Fruit fly (Drosophila melanogaster): ENCODE results near the gene nero.

The nero gene

DNA sequence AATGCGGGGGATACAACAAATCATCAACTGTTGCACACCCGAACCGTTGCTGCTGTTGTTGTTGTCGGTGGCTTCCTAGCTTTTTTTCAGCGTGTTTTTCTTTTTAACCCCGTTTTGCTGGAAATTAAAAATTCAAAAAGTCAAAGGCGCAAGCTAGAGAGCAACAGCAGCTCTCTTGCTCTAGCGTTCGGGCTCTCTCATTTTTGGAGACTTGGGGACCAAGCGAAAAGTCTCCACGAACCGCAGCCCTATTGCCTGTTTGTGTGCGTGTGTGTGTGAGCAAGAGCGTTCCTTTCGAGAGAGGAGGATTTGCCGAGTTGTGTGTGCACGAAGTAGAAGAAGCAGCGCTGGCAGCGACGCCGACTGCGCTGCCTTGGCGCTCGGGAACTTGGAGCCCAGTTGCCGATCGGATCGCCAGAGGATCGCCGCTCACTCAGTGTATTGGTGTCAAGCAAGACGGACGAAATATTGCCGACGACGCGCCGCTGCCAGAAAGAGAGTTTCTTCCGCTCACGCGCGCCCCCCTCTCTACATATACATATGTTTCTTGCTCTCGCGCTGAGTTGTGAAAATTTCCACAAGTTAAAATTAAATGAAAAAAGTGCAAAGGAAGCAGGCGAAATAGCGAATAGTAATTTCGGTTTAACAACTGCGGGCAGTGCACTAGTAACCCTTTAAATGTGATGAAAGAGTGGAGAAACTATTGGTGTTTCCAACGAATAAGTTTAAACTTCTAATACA is 22.6 kb downstream of the nero start (continued):
- TF ChIP-seq Nf-YA (GFP tag; IDR thresholded peaks at IDR 0.05) (0 out of 2 replicates have a peak, but pooled peaks have one; percentile 9), ato (GFP tag; IDR thresholded peaks at IDR 0.05; ENCODE audit: partially characterized antibody) (0 out of 2 replicates have a peak, but pooled peaks have one; percentile 18), chm (GFP tag; IDR thresholded peaks at IDR 0.05) (peak; percentile 69), CG17385 (GFP tag; optimal IDR thresholded peaks at IDR 0.05) (peak; percentile 90), NFAT (GFP tag; IDR thresholded peaks at IDR 0.05) (peak; percentile 70), Dbx (GFP tag; IDR thresholded peaks at IDR 0.05) (peak; percentile 29; the same call in 1 of the 3 replicates), lov (optimal IDR thresholded peaks at IDR 0.05) (no peak), lov (GFP tag; IDR thresholded peaks at IDR 0.05) (peak; percentile 59; the same call in 1 of the 3 replicates), CG1603 (tag; optimal IDR thresholded peaks at IDR 0.05) (peak; percentile 15), ci (GFP tag; IDR thresholded peaks at IDR 0.05) (peak; percentile 70; the same call in 2 of the 3 replicates), CG12769 (tag; optimal IDR thresholded peaks at IDR 0.05) (peak; percentile 59), D (optimal IDR thresholded peaks at IDR 0.05) (peak; percentile 36), D (GFP tag; optimal IDR thresholded peaks at IDR 0.05) (no peak), unc-4 (GFP tag; IDR thresholded peaks at IDR 0.05; ENCODE audit: partially characterized antibody) (0 out of 2 replicates have a peak, but pooled peaks have one; percentile 16), chinmo (GFP tag; IDR thresholded peaks at IDR 0.05; ENCODE audit: partially characterized antibody) (peak; percentile 63; the same call in 1 of the 4 replicates), hkb (optimal IDR thresholded peaks at IDR 0.05) (no peak), hkb (GFP tag; IDR thresholded peaks at IDR 0.05) (peak; percentile 60; the same call in 1 of the 2 replicates), onecut (GFP tag; IDR thresholded peaks at IDR 0.05) (0 out of 2 replicates have a peak, but pooled peaks have one; percentile 21), mirr (GFP tag; optimal IDR thresholded peaks at IDR 0.05) (peak; percentile 5), tna (GFP tag; IDR thresholded peaks at IDR 0.05; ENCODE audit: partially characterized antibody) (0 out of 2 replicates have a peak, but pooled peaks have one; percentile 11), tll (GFP tag; optimal IDR thresholded peaks at IDR 0.05) (peak in 1 of 2 experiments; percentile 11), pfk (GFP tag; optimal IDR thresholded peaks at IDR 0.05) (peak; percentile 13), Med (GFP tag) (peak; percentile 80), CG2199 (GFP tag; IDR thresholded peaks at IDR 0.05) (peak; percentile 45; the same call in 2 of the 3 replicates), bbx (GFP tag; IDR thresholded peaks at IDR 0.05; ENCODE audit: partially characterized antibody) (0 out of 2 replicates have a peak, but pooled peaks have one; percentile 9), CG6689 (GFP tag; IDR thresholded peaks at IDR 0.05) (peak; percentile 23; the same call in 1 of the 2 replicates), Dip3 (GFP tag; optimal IDR thresholded peaks at IDR 0.05) (peak; percentile 21), CG32532 (GFP tag; IDR thresholded peaks at IDR 0.05) (0 out of 2 replicates have a peak, but pooled peaks have one; percentile 41), nom (GFP tag; optimal IDR thresholded peaks at IDR 0.05) (peak; percentile 78), Atf6 (GFP tag; IDR thresholded peaks at IDR 0.05) (0 out of 2 replicates have a peak, but pooled peaks have one; percentile 11), CG32767 (GFP tag; IDR thresholded peaks at IDR 0.05) (no peak), CG12942 (GFP tag; optimal IDR thresholded peaks at IDR 0.05) (no peak), CG11696 (GFP tag; IDR thresholded peaks at IDR 0.05) (peak; percentile 80), rib (GFP tag; IDR thresholded peaks at IDR 0.05) (0 out of 2 replicates have a peak, but pooled peaks have one; percentile 15), Bgb (GFP tag; IDR thresholded peaks at IDR 0.05; ENCODE audit: partially characterized antibody) (peak; percentile 35; the same call in 1 of the 2 replicates), crol (GFP tag; IDR thresholded peaks at IDR 0.05) (peak; percentile 89), CG15514 (GFP tag; optimal IDR thresholded peaks at IDR 0.05) (no peak), H2.0 (GFP tag; IDR thresholded peaks at IDR 0.05) (0 out of 2 replicates have a peak, but pooled peaks have one; percentile 32), yki (optimal IDR thresholded peaks at IDR 0.05) (peak; percentile 46), lilli (GFP tag; optimal IDR thresholded peaks at IDR 0.05) (peak; percentile 8), br (optimal IDR thresholded peaks at IDR 0.05) (no peak), Dll (GFP tag; IDR thresholded peaks at IDR 0.05; ENCODE audit: partially characterized antibody) (0 out of 4 replicates have a peak, but pooled peaks have one; percentile 17), maf-S (GFP tag; optimal IDR thresholded peaks at IDR 0.05) (no peak), zen2 (GFP tag; IDR thresholded peaks at IDR 0.05; ENCODE audit: partially characterized antibody) (peak; percentile 45; the same call in 1 of the 3 replicates), cg (GFP tag; optimal IDR thresholded peaks at IDR 0.05) (peak; percentile 89), Hmr (GFP tag; optimal IDR thresholded peaks at IDR 0.05) (peak; percentile 13), Deaf1 (tag; optimal IDR thresholded peaks at IDR 0.05) (peak; percentile 97), CG17328 (GFP tag; IDR thresholded peaks at IDR 0.05) (0 out of 2 replicates have a peak, but pooled peaks have one; percentile 4)
